Worm (Caenorhabditis elegans) whole organism, L4 larva: ENCODE results near the gene K01G5.8.

Experiments
- F44E2.7 ChIP-seq: fragments of 200-800 bp; sonication (Bioruptor generic); IDR thresholded peaks from 2 replicates; pipeline ENCODE4 v2.1.2; 2022; ENCODE audit warnings: missing genetic modification characterization, missing compliant biosample characterization
- T26A8.4 ChIP-seq: fragments of 200-800 bp; sonication (Bioruptor generic); IDR thresholded peaks from 2 replicates; pipeline ENCODE4 v1.3.6; 2022; ENCODE audit warnings: missing genetic modification characterization, missing compliant biosample characterization
- Y5F2A.4 ChIP-seq: fragments of 200-800 bp; sonication (Bioruptor generic); optimal IDR thresholded peaks from 2 replicates; lab custom pipeline; 2018; ENCODE audit warnings: mild to moderate bottlenecking, missing genetic modification characterization, missing compliant biosample characterization
- Y75B8A.6 ChIP-seq: fragments of 200-800 bp; sonication (Bioruptor generic); IDR thresholded peaks from 2 replicates; pipeline ENCODE4 v1.3.6; 2022; ENCODE audit warnings: missing genetic modification reagents, missing genetic modification characterization, missing compliant biosample characterization
- ZK337.2 ChIP-seq: fragments of 200-800 bp; sonication (Bioruptor generic); IDR thresholded peaks from 2 replicates; pipeline ENCODE4 v1.3.6; 2022; ENCODE audit warnings: missing genetic modification reagents, missing genetic modification characterization, missing compliant biosample characterization
- aha-1 ChIP-seq: fragments of 150-350 bp; peaks from one replicate; lab custom pipeline; 2014; ENCODE audit warnings: missing biosample characterization, missing genetic modification characterization
- arid-1 ChIP-seq: fragments of 200-800 bp; sonication (Bioruptor generic); conservative IDR thresholded peaks from 2 replicates; pipeline ENCODE4 v1.3.6; 2022; ENCODE audit warnings: missing genetic modification reagents, missing genetic modification characterization, missing compliant biosample characterization
- attf-4 ChIP-seq: sonication (generic microtip); optimal IDR thresholded peaks from 3 replicates; lab custom pipeline; 2017; ENCODE audit warnings: missing biosample characterization, missing genetic modification characterization
- ceh-44 ChIP-seq: fragments of 200-800 bp; sonication (Bioruptor generic); IDR thresholded peaks from 2 replicates; pipeline ENCODE4 v1.3.6; 2022; ENCODE audit warnings: missing genetic modification reagents, missing genetic modification characterization, missing compliant biosample characterization
- daf-8 ChIP-seq: fragments of 200-800 bp; sonication (Bioruptor generic); IDR thresholded peaks from 2 replicates; pipeline ENCODE4 v1.3.6; 2022; ENCODE audit warnings: missing genetic modification characterization, missing compliant biosample characterization
- hmg-1.1 ChIP-seq: fragments of 200-800 bp; sonication (Bioruptor generic); IDR thresholded peaks from 2 replicates; pipeline ENCODE4 v1.3.6; 2022; ENCODE audit warnings: missing genetic modification reagents, missing genetic modification characterization, missing compliant biosample characterization
- nhr-10 ChIP-seq: fragments of 150-350 bp; optimal IDR thresholded peaks from 2 replicates; lab custom pipeline; 2014; ENCODE audit warnings: missing biosample characterization, missing genetic modification characterization
- nhr-11 ChIP-seq: fragments of 150-350 bp; optimal IDR thresholded peaks from 2 replicates; lab custom pipeline; 2014; ENCODE audit warnings: missing biosample characterization, missing genetic modification characterization
- nhr-111 ChIP-seq: fragments of 200-800 bp; sonication (Bioruptor generic); optimal IDR thresholded peaks from 2 replicates; lab custom pipeline; 2018; ENCODE audit warnings: mild to moderate bottlenecking, missing genetic modification characterization, missing compliant biosample characterization
- nhr-28 ChIP-seq: fragments of 150-350 bp; optimal IDR thresholded peaks from 2 replicates; lab custom pipeline; 2014; ENCODE audit warnings: missing biosample characterization, missing genetic modification characterization
- nhr-76 ChIP-seq: fragments of 150-350 bp; optimal IDR thresholded peaks from 2 replicates; lab custom pipeline; 2014; ENCODE audit warnings: missing biosample characterization, missing genetic modification characterization
- php-3 ChIP-seq: fragments of 200-800 bp; sonication (Bioruptor generic); IDR thresholded peaks from 2 replicates; pipeline ENCODE4 v1.3.6; 2022; ENCODE audit warnings: missing genetic modification reagents, missing genetic modification characterization, missing compliant biosample characterization
- unc-39 ChIP-seq: sonication (generic microtip); optimal IDR thresholded peaks from 2 replicates; lab custom pipeline; 2017; ENCODE audit warnings: missing biosample characterization, missing genetic modification characterization
- unc-62 ChIP-seq, 3 experiments: fragments of 150-350 bp in 1 of 3; sonication (generic microtip); optimal IDR thresholded peaks in 2 of 3; peaks in 1 of 3; 1 replicate in 1 of 3; 2 replicates in 2 of 3; lab custom pipeline; 2014 to 2017; ENCODE audit warnings: missing biosample characterization in 3 of 3, missing genetic modification characterization in 3 of 3, missing genetic modification reagents in 3 of 3, missing genotype in 1 of 3
- zip-11 ChIP-seq: fragments of 200-800 bp; sonication (Bioruptor generic); IDR thresholded peaks from 2 replicates; pipeline ENCODE4 v1.3.6; 2022; ENCODE audit warnings: missing genetic modification characterization, missing compliant biosample characterization
- ztf-7 ChIP-seq: fragments of 150-350 bp; optimal IDR thresholded peaks from 2 replicates; lab custom pipeline; 2014; ENCODE audit warnings: missing biosample characterization, missing genetic modification characterization

Gene K01G5.8

ce11 chrIII:10706481-10706880 lies 34.1 kb downstream of the K01G5.8 start (continued):
- no peak for TF ChIP-seq Y5F2A.4 (GFP tag; lab: Kevin White, UChicago)

- TF ChIP-seq F44E2.7, result no peak
- TF ChIP-seq unc-62 (GFP tag; optimal IDR thresholded peaks at IDR 0.05 in 1 of 2; lab: Kevin White, UChicago), result peak in 1 of 2 experiments; percentile 95
- no peak for TF ChIP-seq unc-62 (tag; optimal IDR thresholded peaks at IDR 0.05; lab: Kevin White, UChicago)
- TF ChIP-seq, all 104 proteins: peak for 1
Measured at ce11 chrIII:10704499-10704898, 36.1 kb downstream of the K01G5.8 start.

- TF ChIP-seq aha-1 (tag; lab: Kevin White, UChicago) (peak; percentile 88), ztf-7 (tag; lab: Kevin White, UChicago) (no peak)
Measured at ce11 chrIII:10703833-10704232, 36.7 kb downstream of the K01G5.8 start.

- TF ChIP-seq nhr-10 (tag; lab: Kevin White, UChicago) (no peak), daf-8 (GFP tag; lab: Robert Waterston, UW) (no peak), hmg-1.1 (GFP tag; lab: Robert Waterston, UW) (no peak), nhr-76 (tag; lab: Kevin White, UChicago) (no peak), T26A8.4 (no peak), unc-39 (tag; lab: Kevin White, UChicago) (no peak), zip-11 (GFP tag; lab: Robert Waterston, UW) (no peak), php-3 (no peak), arid-1 (GFP tag; lab: Robert Waterston, UW) (no peak), F44E2.7 (no peak), ceh-44 (GFP tag; lab: Robert Waterston, UW) (no peak), attf-4 (tag; lab: Kevin White, UChicago) (no peak)
Measured at ce11 chrIII:10702805-10703204, 37.8 kb downstream of the K01G5.8 start.

ce11 chrIII:10700460-10700859 lies 40.1 kb downstream of the K01G5.8 start, which contains the start of gene Y39A1A.20:
Gene Y39A1A.20, minus strand, starts transcription at chrIII:10700560.
- TF ChIP-seq Y75B8A.6 (no peak), nhr-111 (GFP tag; lab: Kevin White, UChicago) (no peak), aha-1 (tag; lab: Kevin White, UChicago) (peak; percentile 83)
- TF ChIP-seq, all 104 proteins: peak for 1

- no peak for TF ChIP-seq nhr-11 (tag; lab: Kevin White, UChicago)
- no peak for TF ChIP-seq ZK337.2
- TF ChIP-seq nhr-28 (tag; lab: Kevin White, UChicago), result peak; percentile 38
- no peak for TF ChIP-seq ceh-44 (GFP tag; lab: Robert Waterston, UW)
Measured at ce11 chrIII:10694294-10694693, 46.3 kb downstream of the K01G5.8 start, which contains the start of the genes Y39A1A.18 and fmo-3. Gene Y39A1A.18, minus strand, starts transcription at chrIII:10694485. Gene fmo-3, plus strand, starts transcription at chrIII:10694681.

- no peak for TF ChIP-seq Y5F2A.4 (GFP tag; lab: Kevin White, UChicago)
Measured at ce11 chrIII:10691019-10691418, 49.6 kb downstream of the K01G5.8 start, which contains the start of gene Y39A1A.17. Gene Y39A1A.17, minus strand, starts transcription at chrIII:10691119.
